Worm (Caenorhabditis elegans) whole organism, L4/young adult: ENCODE measurements around the gene mab-21.

Source experiments
- W03F9.2 ChIP-seq: fragments of 150-350 bp; optimal IDR thresholded peaks from 2 replicates; lab custom pipeline; 2014; ENCODE audit warnings: missing biosample characterization, missing genetic modification characterization
- dao-5 ChIP-seq: sonication (generic microtip); optimal IDR thresholded peaks from 2 replicates; lab custom pipeline; 2016; ENCODE audit warnings: missing genotype, missing genetic modification characterization, moderate library complexity, missing compliant biosample characterization
- him-1 ChIP-seq: sonication (generic microtip); optimal IDR thresholded peaks from 2 replicates; lab custom pipeline; 2016; ENCODE audit warnings: missing genotype, missing genetic modification reagents, missing genetic modification characterization, missing compliant biosample characterization

DNA sequence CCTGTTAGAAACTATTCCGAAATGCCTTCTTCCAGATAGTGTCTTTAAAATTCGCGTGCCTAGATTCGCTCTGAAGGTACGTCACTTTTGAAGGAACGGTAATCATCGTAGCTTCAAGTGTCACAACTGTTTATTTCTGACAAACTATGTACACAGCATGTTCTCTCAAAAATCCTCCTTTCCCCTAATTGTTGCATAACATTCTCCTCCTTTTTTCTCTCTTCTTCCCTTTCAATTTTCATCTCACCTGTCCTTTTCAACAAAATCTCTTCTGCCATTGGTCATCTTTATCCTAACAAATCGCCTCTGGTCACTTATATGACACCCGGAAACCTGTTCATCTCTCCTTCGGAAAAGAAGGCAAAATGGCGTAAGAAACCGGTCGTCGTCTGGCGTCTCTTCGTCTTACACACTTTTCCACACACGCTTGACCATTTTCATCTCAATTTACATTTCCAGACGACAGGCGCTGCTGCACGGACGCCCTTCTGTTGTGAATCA lies 15.6 kb downstream of the mab-21 start, which contains the start of gene lips-3:
- TF ChIP-seq him-1 (tag; lab: Kevin White, UChicago): no peak
- TF ChIP-seq W03F9.2: no peak
- no peak for TF ChIP-seq dao-5 (tag; lab: Kevin White, UChicago)
